Worm (Caenorhabditis elegans): ENCODE results near the gene lact-8.

Gene lact-8

ce11 chrV:11113607-11114006, 20.2 kb upstream of the lact-8 start, which contains the start of gene math-33:
Gene math-33, plus strand, starts transcription at chrV:11113907.
- TF ChIP-seq madf-10 (tag; optimal IDR thresholded peaks at IDR 0.05) = no peak
- TF ChIP-seq repo-1 (tag; optimal IDR thresholded peaks at IDR 0.05) = no peak
- no peak for TF ChIP-seq ztf-25 (GFP tag; IDR thresholded peaks at IDR 0.05)

ce11 chrV:11113041-11113574, 19.7 kb upstream of the lact-8 start, which contains the start of gene erfa-3:
Gene erfa-3, minus strand, starts transcription at chrV:11113091.
- TF ChIP-seq tbp1 (GFP tag; optimal IDR thresholded peaks at IDR 0.05) (peak; percentile 33), ets-4 (GFP tag; optimal IDR thresholded peaks at IDR 0.05) (no peak), K11D2.4 (GFP tag; IDR thresholded peaks at IDR 0.05) (0 out of 2 replicates have a peak, but pooled peaks have one; percentile 41), ekl-4 (GFP tag; IDR thresholded peaks at IDR 0.05) (peak; percentile 62; the same call in 1 of the 2 replicates), ama-1 (optimal IDR thresholded peaks at IDR 0.05) (no peak), ama-1 (GFP tag; optimal IDR thresholded peaks at IDR 0.05) (peak in 1 of 2 experiments; percentile 30), sptf-2 (GFP tag; optimal IDR thresholded peaks at IDR 0.05) (peak; percentile 70), mxl-1 (tag; optimal IDR thresholded peaks at IDR 0.05) (no peak), madf-6 (GFP tag; IDR thresholded peaks at IDR 0.05) (peak; percentile 76), Y79H2A.3 (GFP tag; conservative IDR thresholded peaks at IDR 0.05) (0 out of 2 replicates have a peak, but pooled peaks have one; percentile 25), B0261.1 (tag; optimal IDR thresholded peaks at IDR 0.05) (no peak), bed-2 (GFP tag; IDR thresholded peaks at IDR 0.05) (no peak), egl-18 (GFP tag; IDR thresholded peaks at IDR 0.05) (0 out of 2 replicates have a peak, but pooled peaks have one; percentile 63), lir-1 (GFP tag; conservative IDR thresholded peaks at IDR 0.05) (0 out of 2 replicates have a peak, but pooled peaks have one; percentile 23), chd-7 (tag; optimal IDR thresholded peaks at IDR 0.05) (no peak), T07F8.4 (tag; optimal IDR thresholded peaks at IDR 0.05) (no peak), madf-8 (GFP tag; conservative IDR thresholded peaks at IDR 0.05) (no peak), somi-1 (GFP tag; optimal IDR thresholded peaks at IDR 0.05) (no peak), ceh-100 (GFP tag; IDR thresholded peaks at IDR 0.05) (peak; percentile 73), ccch-3 (GFP tag; optimal IDR thresholded peaks at IDR 0.05) (no peak), lsl-1 (GFP tag; optimal IDR thresholded peaks at IDR 0.05) (peak; percentile 28), nfya-1 (tag; optimal IDR thresholded peaks at IDR 0.05; ENCODE audit: borderline replicate concordance, insufficient read depth) (no peak), T26A5.8 (tag; optimal IDR thresholded peaks at IDR 0.05) (no peak), egl-44 (GFP tag; IDR thresholded peaks at IDR 0.05) (peak; percentile 45; the same call in 1 of the 2 replicates), cebp-1 (GFP tag; IDR thresholded peaks at IDR 0.05) (peak; percentile 93), cebp-1 (tag; optimal IDR thresholded peaks at IDR 0.05) (peak; percentile 97), K12H6.12 (tag; optimal IDR thresholded peaks at IDR 0.05) (no peak), mcd-1 (GFP tag; IDR thresholded peaks at IDR 0.05) (peak; percentile 68), nhr-90 (tag; optimal IDR thresholded peaks at IDR 0.05) (no peak), hsf-1 (GFP tag; IDR thresholded peaks at IDR 0.05) (no peak), B0336.3 (GFP tag; IDR thresholded peaks at IDR 0.05) (peak; percentile 33; the same call in 1 of the 2 replicates), F52B5.7 (tag; optimal IDR thresholded peaks at IDR 0.05) (no peak), akir-1 (GFP tag; optimal IDR thresholded peaks at IDR 0.05) (no peak), Y67H2A.10 (GFP tag; conservative IDR thresholded peaks at IDR 0.05) (peak; percentile 49; the same call in 1 of the 2 replicates), nfyb-1 (GFP tag; IDR thresholded peaks at IDR 0.05) (no peak), hmg-20 (GFP tag; IDR thresholded peaks at IDR 0.05) (peak; percentile 61; the same call in 1 of the 2 replicates), dpl-1 (GFP tag; optimal IDR thresholded peaks at IDR 0.05) (peak; percentile 27), nfya-2 (GFP tag; IDR thresholded peaks at IDR 0.05) (no peak), him-1 (tag; optimal IDR thresholded peaks at IDR 0.05) (peak; percentile 17), nhr-179 (tag; optimal IDR thresholded peaks at IDR 0.05) (no peak), F22D6.2 (tag; optimal IDR thresholded peaks at IDR 0.05) (no peak), tlf-1 (GFP tag; optimal IDR thresholded peaks at IDR 0.05) (no peak), ZK185.1 (tag; optimal IDR thresholded peaks at IDR 0.05; ENCODE audit: poor library complexity, severe bottlenecking) (peak; percentile 54), ztf-18 (tag; optimal IDR thresholded peaks at IDR 0.05) (peak; percentile 43)
